Worm (Caenorhabditis elegans) whole organism, L4 larva: ENCODE measurements around the gene B0222.1.

Experiments
- nhr-42 ChIP-seq: fragments of 200-800 bp; sonication (Bioruptor generic); IDR thresholded peaks from 2 replicates; pipeline ENCODE4 v1.3.6; 2022; ENCODE audit warnings: missing genetic modification characterization, missing compliant biosample characterization
- unc-62 ChIP-seq, 3 experiments: fragments of 150-350 bp in 1 of 3; sonication (generic microtip); optimal IDR thresholded peaks in 2 of 3; peaks in 1 of 3; 1 replicate in 1 of 3; 2 replicates in 2 of 3; lab custom pipeline; 2014 to 2017; ENCODE audit warnings: missing biosample characterization in 3 of 3, missing genetic modification characterization in 3 of 3, missing genetic modification reagents in 3 of 3, missing genotype in 1 of 3

- TF ChIP-seq nhr-42 (GFP tag; lab: Robert Waterston, UW) (no peak), unc-62 (GFP tag; optimal IDR thresholded peaks at IDR 0.05 in 1 of 2; lab: Kevin White, UChicago) (no peak), unc-62 (tag; optimal IDR thresholded peaks at IDR 0.05; lab: Kevin White, UChicago) (no peak)
These were observed 24.8 kb upstream of the B0222.1 start, which contains the start of gene pqn-31 for ce11 chrV:9109281-9109680.
